Fruit fly (Drosophila melanogaster) whole organism, embryonic: Measurements from ENCODE around the gene CG3529.

ENCODE experiments used
- BEAF-32 ChIP-seq: fragments of 200-800 bp; sonication (Bioruptor generic); optimal IDR thresholded peaks from 3 replicates; lab custom pipeline; 2017; ENCODE audit warnings: missing biosample characterization, missing genetic modification characterization, mild to moderate bottlenecking, moderate library complexity, missing genetic modification reagents
- CG10267 ChIP-seq: fragments of 200-800 bp; sonication (Bioruptor generic); optimal IDR thresholded peaks from 2 replicates; lab custom pipeline; 2018; ENCODE audit warnings: missing biosample characterization, mild to moderate bottlenecking, missing genetic modification characterization, moderate library complexity
- CG13123 ChIP-seq: fragments of 200-800 bp; sonication (Bioruptor generic); optimal IDR thresholded peaks from 2 replicates; lab custom pipeline; 2016; ENCODE audit warnings: missing biosample characterization, missing genetic modification characterization
- CG15073 ChIP-seq: fragments of 200-800 bp; sonication (Bioruptor generic); optimal IDR thresholded peaks from 2 replicates; lab custom pipeline; 2016; ENCODE audit warnings: missing biosample characterization, missing genetic modification characterization
- CG16779 ChIP-seq: fragments of 200-800 bp; sonication (Bioruptor generic); IDR thresholded peaks from 2 replicates; pipeline ENCODE4 v1.3.6; 2022; ENCODE audit warnings: missing biosample characterization, missing genetic modification characterization
- CG17829 ChIP-seq: fragments of 200-800 bp; optimal IDR thresholded peaks from 2 replicates; lab custom pipeline; 2019; ENCODE audit warnings: missing biosample characterization, mild to moderate bottlenecking, missing genetic modification characterization, moderate library complexity
- CG18262 ChIP-seq: fragments of 200-800 bp; optimal IDR thresholded peaks from 3 replicates; lab custom pipeline; 2019; ENCODE audit warnings: missing biosample characterization, mild to moderate bottlenecking, missing genetic modification characterization, moderate library complexity
- CG1832 ChIP-seq: fragments of 200-800 bp; sonication (Bioruptor generic); optimal IDR thresholded peaks from 2 replicates; lab custom pipeline; 2017; ENCODE audit warnings: missing biosample characterization, mild to moderate bottlenecking, missing genetic modification characterization, inconsistent platforms
- CG2202 ChIP-seq: fragments of 200-800 bp; sonication (Bioruptor generic); optimal IDR thresholded peaks from 2 replicates; lab custom pipeline; 2018; ENCODE audit warnings: missing biosample characterization, mild to moderate bottlenecking, missing genetic modification characterization
- CG30431 ChIP-seq: fragments of 200-800 bp; sonication (Bioruptor generic); optimal IDR thresholded peaks from 2 replicates; lab custom pipeline; 2017; ENCODE audit warnings: missing biosample characterization, missing genetic modification characterization
- CG34376 ChIP-seq: fragments of 200-800 bp; sonication (Bioruptor generic); optimal IDR thresholded peaks from 2 replicates; lab custom pipeline; 2018; ENCODE audit warnings: missing biosample characterization, mild to moderate bottlenecking, missing genetic modification characterization
- CG43689 ChIP-seq: fragments of 200-800 bp; sonication (Bioruptor generic); IDR thresholded peaks from 2 replicates; pipeline ENCODE4 v1.3.6; 2022; ENCODE audit warnings: missing biosample characterization, missing genetic modification characterization
- CG4617 ChIP-seq: fragments of 200-800 bp; sonication (Bioruptor generic); optimal IDR thresholded peaks from 3 replicates; lab custom pipeline; 2016; ENCODE audit warnings: missing biosample characterization, missing genetic modification characterization, borderline replicate concordance
- CG6689 ChIP-seq: fragments of 200-800 bp; sonication (Bioruptor generic); IDR thresholded peaks from 2 replicates; pipeline ENCODE4 v1.3.6; 2022; ENCODE audit warnings: missing biosample characterization, missing genetic modification characterization
- CG7271 ChIP-seq: fragments of 200-800 bp; sonication (Bioruptor generic); optimal IDR thresholded peaks from 2 replicates; lab custom pipeline; 2018; ENCODE audit warnings: missing biosample characterization, mild to moderate bottlenecking, missing genetic modification characterization, moderate library complexity
- CG7556 ChIP-seq: fragments of 200-800 bp; sonication (Bioruptor generic); optimal IDR thresholded peaks from 2 replicates; lab custom pipeline; 2017; ENCODE audit warnings: missing biosample characterization, mild to moderate bottlenecking, missing genetic modification characterization
- CG7786 ChIP-seq: fragments of 200-800 bp; sonication (Bioruptor generic); optimal IDR thresholded peaks from 2 replicates; lab custom pipeline; 2016; ENCODE audit warnings: missing biosample characterization, missing genetic modification characterization
- CG8924 ChIP-seq: fragments of 200-800 bp; optimal IDR thresholded peaks from 3 replicates; lab custom pipeline; 2019; ENCODE audit warnings: missing biosample characterization, mild to moderate bottlenecking, missing genetic modification characterization, moderate library complexity
- CG9215 ChIP-seq: fragments of 200-800 bp; sonication (Bioruptor generic); IDR thresholded peaks from 2 replicates; pipeline ENCODE4 v1.3.6; 2022; ENCODE audit warnings: missing biosample characterization, missing genetic modification characterization
- CG9876 ChIP-seq: fragments of 200-800 bp; sonication (Bioruptor generic); optimal IDR thresholded peaks from 2 replicates; lab custom pipeline; 2016; ENCODE audit warnings: missing biosample characterization, missing genetic modification characterization
- Deaf1 ChIP-seq: fragments of 200-800 bp; optimal IDR thresholded peaks from 3 replicates; lab custom pipeline; 2019; ENCODE audit warnings: missing biosample characterization, mild to moderate bottlenecking, missing genetic modification characterization, moderate library complexity
- Doc3 ChIP-seq: fragments of 200-800 bp; sonication (Bioruptor generic); IDR thresholded peaks from 3 replicates; pipeline ENCODE4 v1.3.6; 2022; ENCODE audit warnings: missing biosample characterization, missing genetic modification characterization; ENCODE audit not compliant: partially characterized antibody
- E2f2 ChIP-seq: fragments of 200-800 bp; sonication (Bioruptor generic); IDR thresholded peaks from 2 replicates; pipeline ENCODE4 v1.3.6; 2022; ENCODE audit warnings: missing biosample characterization, missing genetic modification characterization
- Gsc ChIP-seq: fragments of 200-800 bp; sonication (Bioruptor generic); IDR thresholded peaks from 2 replicates; pipeline ENCODE4 v1.3.6; 2022; ENCODE audit warnings: missing biosample characterization, missing genetic modification characterization
- Hmr ChIP-seq: fragments of 200-800 bp; sonication (Bioruptor generic); optimal IDR thresholded peaks from 3 replicates; lab custom pipeline; 2017; ENCODE audit warnings: mild to moderate bottlenecking, missing biosample characterization, missing genetic modification reagents, missing genetic modification characterization
- NC2β ChIP-seq: fragments of 200-800 bp; sonication (Bioruptor generic); optimal IDR thresholded peaks from 2 replicates; lab custom pipeline; 2016; ENCODE audit warnings: missing biosample characterization, missing genetic modification characterization
- Opbp ChIP-seq: fragments of 200-800 bp; sonication (Bioruptor generic); IDR thresholded peaks from 3 replicates; pipeline ENCODE4 v1.3.6; 2022; ENCODE audit warnings: missing biosample characterization, missing genetic modification characterization; ENCODE audit not compliant: partially characterized antibody
- Sin3A ChIP-seq: fragments of >200 bp; optimal IDR thresholded peaks from 2 replicates; lab custom pipeline; 2018
- Sry-β ChIP-seq: fragments of 200-800 bp; sonication (Bioruptor generic); optimal IDR thresholded peaks from 2 replicates; lab custom pipeline; 2018; ENCODE audit warnings: missing biosample characterization, mild to moderate bottlenecking, missing genetic modification characterization, moderate library complexity
- TFAM ChIP-seq: fragments of 200-800 bp; sonication (Bioruptor generic); optimal IDR thresholded peaks from 2 replicates; lab custom pipeline; 2017; ENCODE audit warnings: missing biosample characterization, missing genetic modification characterization, inconsistent platforms
- br ChIP-seq: fragments of >200 bp; optimal IDR thresholded peaks from 2 replicates; lab custom pipeline; 2017
- cg ChIP-seq: fragments of 200-800 bp; sonication (Bioruptor generic); optimal IDR thresholded peaks from 3 replicates; lab custom pipeline; 2019; ENCODE audit warnings: missing biosample characterization, mild to moderate bottlenecking, missing genetic modification characterization, moderate library complexity
- disco-r ChIP-seq: fragments of 200-800 bp; sonication (Bioruptor generic); optimal IDR thresholded peaks from 2 replicates; lab custom pipeline; 2016; ENCODE audit warnings: missing biosample characterization, missing genetic modification characterization
- dmrt99B ChIP-seq: fragments of 200-800 bp; sonication (Bioruptor generic); optimal IDR thresholded peaks from 2 replicates; lab custom pipeline; 2018; ENCODE audit warnings: missing biosample characterization, mild to moderate bottlenecking, missing genetic modification characterization, moderate library complexity
- eyg ChIP-seq: fragments of 200-800 bp; sonication (Bioruptor generic); optimal IDR thresholded peaks from 3 replicates; lab custom pipeline; 2016; ENCODE audit warnings: missing biosample characterization, missing genetic modification characterization
- gfzf ChIP-seq: fragments of 200-800 bp; sonication (Bioruptor generic); optimal IDR thresholded peaks from 2 replicates; lab custom pipeline; 2016; ENCODE audit warnings: missing biosample characterization, mild to moderate bottlenecking, missing genetic modification characterization, moderate library complexity
- grau ChIP-seq: fragments of 200-800 bp; optimal IDR thresholded peaks from 3 replicates; lab custom pipeline; 2019; ENCODE audit warnings: missing biosample characterization, mild to moderate bottlenecking, missing genetic modification characterization, moderate library complexity
- hb ChIP-seq: fragments of 200-800 bp; sonication (Bioruptor generic); IDR thresholded peaks from 3 replicates; pipeline ENCODE4 v1.3.6; 2022; ENCODE audit warnings: missing biosample characterization, missing genetic modification characterization; ENCODE audit not compliant: partially characterized antibody
- hbn ChIP-seq: fragments of 200-800 bp; sonication (Bioruptor generic); IDR thresholded peaks from 2 replicates; pipeline ENCODE4 v1.3.6; 2022; ENCODE audit warnings: missing biosample characterization, missing genetic modification characterization; ENCODE audit not compliant: partially characterized antibody
- hkb ChIP-seq, 2 experiments: fragments of 200-800 bp in 1 of 2; fragments of >200 bp in 1 of 2; sonication (Bioruptor generic) in 1 of 2; IDR thresholded peaks in 1 of 2; optimal IDR thresholded peaks in 1 of 2; 2 replicates each; pipeline versions ENCODE4 v1.3.6 to Lab custom; 2017 to 2022; ENCODE audit warnings: missing biosample characterization in 1 of 2, missing genetic modification characterization in 1 of 2
- lilli ChIP-seq: fragments of 200-800 bp; sonication (Bioruptor generic); optimal IDR thresholded peaks from 3 replicates; lab custom pipeline; 2016; ENCODE audit warnings: missing biosample characterization, missing genetic modification characterization
- mam ChIP-seq: fragments of 200-800 bp; sonication (Bioruptor generic); optimal IDR thresholded peaks from 3 replicates; lab custom pipeline; 2016; ENCODE audit warnings: missing biosample characterization, missing genetic modification characterization
- mirr ChIP-seq: fragments of 200-800 bp; sonication (Bioruptor generic); optimal IDR thresholded peaks from 3 replicates; lab custom pipeline; 2018; ENCODE audit warnings: missing biosample characterization, mild to moderate bottlenecking, missing genetic modification characterization
- org-1 ChIP-seq: fragments of 200-800 bp; sonication (Bioruptor generic); optimal IDR thresholded peaks from 2 replicates; lab custom pipeline; 2017; ENCODE audit warnings: missing biosample characterization, missing genetic modification characterization
- otp ChIP-seq: fragments of 200-800 bp; sonication (Bioruptor generic); IDR thresholded peaks from 3 replicates; pipeline ENCODE4, ENCODE4 v1.3.6; 2022; ENCODE audit warnings: missing biosample characterization, missing genetic modification characterization
- pb ChIP-seq: fragments of 200-800 bp; sonication (Bioruptor generic); optimal IDR thresholded peaks from 3 replicates; lab custom pipeline; 2016; ENCODE audit warnings: missing biosample characterization, missing genetic modification characterization
- sim ChIP-seq: fragments of 200-800 bp; sonication (Bioruptor generic); IDR thresholded peaks from 2 replicates; pipeline ENCODE4 v1.3.6; 2022; ENCODE audit warnings: missing biosample characterization, missing genetic modification characterization
- tio ChIP-seq: fragments of 200-800 bp; sonication (Bioruptor generic); optimal IDR thresholded peaks from 2 replicates; lab custom pipeline; 2017; ENCODE audit warnings: missing biosample characterization, missing genetic modification characterization, inconsistent platforms
- ttk ChIP-seq: fragments of 200-800 bp; sonication (Bioruptor generic); IDR thresholded peaks from 2 replicates; pipeline ENCODE4 v2.1.2; 2022; ENCODE audit warnings: missing biosample characterization, missing genetic modification characterization
- yki ChIP-seq: fragments of >200 bp; optimal IDR thresholded peaks from 3 replicates; lab custom pipeline; 2018

CG3529 gene

dm6 chr3L:9465652-9466244 lies 19.1 kb downstream of the CG3529 start (continued):
- no peak for TF ChIP-seq CG7271
- TF ChIP-seq mirr (GFP tag; lab: Kevin White, UChicago) = peak; percentile 70
- peak; percentile 23; the same call in 1 of the 2 replicates for TF ChIP-seq hbn (GFP tag; lab: Robert Waterston, UW)
- no peak for TF ChIP-seq CG8924 (tag; lab: Kevin White, UChicago)
- peak; percentile 5 for TF ChIP-seq Deaf1 (tag; lab: Kevin White, UChicago)
- TF ChIP-seq tio (GFP tag; lab: Kevin White, UChicago) = no peak
- TF ChIP-seq eyg (GFP tag; lab: Kevin White, UChicago) = no peak
- no peak for TF ChIP-seq disco-r (GFP tag; lab: Kevin White, UChicago)
- TF ChIP-seq Gsc (GFP tag; lab: Robert Waterston, UW) = no peak
- TF ChIP-seq CG10267 (tag; lab: Kevin White, UChicago) = peak; percentile 24
- TF ChIP-seq yki (lab: Kevin White, UChicago) = peak; percentile 49
- no peak for TF ChIP-seq CG15073
- TF ChIP-seq CG34376 (GFP tag; lab: Kevin White, UChicago) = no peak
- peak; percentile 88 for TF ChIP-seq cg (GFP tag; lab: Kevin White, UChicago)
- no peak for TF ChIP-seq mam (GFP tag; lab: Kevin White, UChicago)
- no peak for TF ChIP-seq CG1832 (GFP tag; lab: Kevin White, UChicago)
- no peak for TF ChIP-seq sim (GFP tag; lab: Robert Waterston, UW)
- TF ChIP-seq BEAF-32 (GFP tag; lab: Kevin White, UChicago) = no peak
- TF ChIP-seq CG17829 (tag; lab: Kevin White, UChicago) = no peak
- no peak for TF ChIP-seq CG2202 (tag; lab: Kevin White, UChicago)
- no peak for TF ChIP-seq CG7786 (GFP tag; lab: Kevin White, UChicago)
- no peak for TF ChIP-seq Opbp (GFP tag; lab: Robert Waterston, UW)
- no peak for TF ChIP-seq otp (GFP tag; lab: Robert Waterston, UW)
- 0 out of 2 replicates have a peak, but pooled peaks have one; percentile 52 for TF ChIP-seq ttk (GFP tag; lab: Robert Waterston, UW)
- TF ChIP-seq hkb (optimal IDR thresholded peaks at IDR 0.05; lab: Kevin White, UChicago) = no peak
- TF ChIP-seq hkb (GFP tag; IDR thresholded peaks at IDR 0.05; lab: Robert Waterston, UW) = no peak
- TF ChIP-seq CG43689 (GFP tag; lab: Robert Waterston, UW) = no peak
- TF ChIP-seq E2f2 (GFP tag; lab: Robert Waterston, UW) = no peak
- no peak for TF ChIP-seq CG9876 (GFP tag; lab: Kevin White, UChicago)
- TF ChIP-seq CG4617 (GFP tag; lab: Kevin White, UChicago) = no peak
- TF ChIP-seq lilli (GFP tag; lab: Kevin White, UChicago) = no peak
- TF ChIP-seq Hmr = no peak
- no peak for TF ChIP-seq CG13123 (GFP tag; lab: Kevin White, UChicago)
- TF ChIP-seq CG30431 (GFP tag; lab: Kevin White, UChicago) = no peak
- no peak for TF ChIP-seq CG16779
- TF ChIP-seq grau = no peak
- no peak for TF ChIP-seq Sry-β
- no peak for TF ChIP-seq pb (GFP tag; lab: Kevin White, UChicago)
- no peak for TF ChIP-seq NC2β
- TF ChIP-seq hb (GFP tag; lab: Robert Waterston, UW) = no peak
- TF ChIP-seq, all 482 proteins: peak for 56

- no peak for TF ChIP-seq Sin3A
- no peak for TF ChIP-seq CG30431 (GFP tag; lab: Kevin White, UChicago)
- no peak for TF ChIP-seq hkb (optimal IDR thresholded peaks at IDR 0.05; lab: Kevin White, UChicago)
- no peak for TF ChIP-seq hkb (GFP tag; IDR thresholded peaks at IDR 0.05; lab: Robert Waterston, UW)
- peak; percentile 32 for TF ChIP-seq Hmr
- peak; percentile 28; the same call in 1 of the 2 replicates for TF ChIP-seq CG6689
- peak; percentile 31; the same call in 1 of the 2 replicates for TF ChIP-seq CG9215
- peak; percentile 28 for TF ChIP-seq CG18262 (tag; lab: Kevin White, UChicago)
- TF ChIP-seq gfzf = no peak
- TF ChIP-seq org-1 = peak; percentile 18
- TF ChIP-seq CG1832 (GFP tag; lab: Kevin White, UChicago) = no peak
- peak; percentile 74 for TF ChIP-seq CG7556 (GFP tag; lab: Kevin White, UChicago)
- TF ChIP-seq dmrt99B (tag; lab: Kevin White, UChicago) = peak; percentile 60
- no peak for TF ChIP-seq hb (GFP tag; lab: Robert Waterston, UW)
- no peak for TF ChIP-seq Doc3
- TF ChIP-seq br (lab: Kevin White, UChicago) = no peak
- no peak for TF ChIP-seq TFAM (GFP tag; lab: Kevin White, UChicago)
Observed at dm6 chr3L:9466595-9466994, 19.9 kb downstream of the CG3529 start.
